Fruit fly (Drosophila melanogaster) whole organism, pupa: Measurements from ENCODE around the gene CG11403.

ENCODE experiments used
- CG4496 ChIP-seq: fragments of 200-800 bp; sonication (Bioruptor generic); IDR thresholded peaks from 3 replicates; pipeline ENCODE4 v1.3.6; 2022; ENCODE audit warnings: missing biosample characterization, missing genetic modification characterization
- fd96Ca ChIP-seq: fragments of 200-800 bp; sonication (Bioruptor generic); IDR thresholded peaks from 3 replicates; pipeline ENCODE4 v1.3.6; 2022; ENCODE audit warnings: missing biosample characterization, missing genetic modification characterization

DNA sequence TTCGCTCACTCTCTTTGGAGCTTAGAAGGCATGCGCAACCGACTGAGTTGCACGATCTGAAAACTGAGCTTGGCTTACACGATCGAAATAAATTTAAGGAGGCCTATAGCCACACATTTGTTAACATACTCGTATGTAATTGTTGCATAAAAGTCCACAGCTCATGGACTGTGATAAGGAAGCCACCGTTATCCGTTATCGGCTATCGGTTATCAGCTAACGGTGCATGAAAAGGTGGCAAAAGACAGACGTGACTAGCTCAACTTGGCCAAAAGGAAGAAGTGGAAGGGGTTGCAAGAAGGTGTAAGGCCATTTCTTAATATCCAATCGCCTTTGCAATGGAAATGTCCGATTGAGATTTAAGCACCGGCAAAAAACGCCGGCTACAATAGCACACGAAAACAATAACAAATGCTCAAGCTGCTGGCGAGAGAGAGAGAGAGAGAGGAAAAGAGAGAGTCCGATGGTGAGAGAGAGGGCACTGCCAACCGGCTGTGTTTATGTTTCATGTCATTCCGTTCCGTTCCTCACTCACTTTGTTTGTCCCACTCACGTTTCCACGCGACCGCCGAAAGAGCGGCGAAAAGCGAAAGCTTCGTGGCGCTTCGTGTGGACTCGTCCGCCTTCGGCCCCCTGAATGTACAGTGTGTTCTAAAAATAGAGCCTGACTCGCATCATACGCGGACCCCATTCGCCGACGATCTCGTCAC is 36.5 kb upstream of the CG11403 start:
- no peak for TF ChIP-seq CG4496 (GFP tag; lab: Robert Waterston, UW)
- TF ChIP-seq fd96Ca (GFP tag; lab: Robert Waterston, UW): peak; percentile 5; the same call in 1 of the 3 replicates
